Worm (Caenorhabditis elegans): ENCODE measurements around the gene mrpl-51.

Gene mrpl-51

ce11 chrIV:12078112-12078812, 47.1 kb downstream of the mrpl-51 start, which contains the start of gene tmed-1:
TSS of gene tmed-1 (minus strand) at chrIV:12078162.
- TF ChIP-seq unc-62 (GFP tag; optimal IDR thresholded peaks at IDR 0.05), result no peak

- TF ChIP-seq unc-62 (GFP tag; optimal IDR thresholded peaks at IDR 0.05), result no peak
Observed at ce11 chrIV:12078907-12079523, 47.9 kb downstream of the mrpl-51 start, which contains the start of gene lex-1. TSS of gene lex-1 (plus strand) at chrIV:12079473.

ce11 chrIV:12080807-12081206, 49.7 kb downstream of the mrpl-51 start:
- no peak for TF ChIP-seq unc-62 (GFP tag; optimal IDR thresholded peaks at IDR 0.05)

All from whole organism, dauer.